Worm (Caenorhabditis elegans) whole organism, L4 larva: ENCODE results near the gene frpr-6.

Source experiments
- Y75B8A.6 ChIP-seq: fragments of 200-800 bp; sonication (Bioruptor generic); IDR thresholded peaks from 2 replicates; pipeline ENCODE4 v1.3.6; 2022; ENCODE audit warnings: missing genetic modification reagents, missing genetic modification characterization, missing compliant biosample characterization
- ZK337.2 ChIP-seq: fragments of 200-800 bp; sonication (Bioruptor generic); IDR thresholded peaks from 2 replicates; pipeline ENCODE4 v1.3.6; 2022; ENCODE audit warnings: missing genetic modification reagents, missing genetic modification characterization, missing compliant biosample characterization
- aha-1 ChIP-seq: fragments of 150-350 bp; peaks from one replicate; lab custom pipeline; 2014; ENCODE audit warnings: missing biosample characterization, missing genetic modification characterization
- daf-19 ChIP-seq: fragments of 200-800 bp; sonication (Bioruptor generic); conservative IDR thresholded peaks from 2 replicates; pipeline ENCODE4 v1.3.6; 2022; ENCODE audit warnings: missing genetic modification characterization, missing compliant biosample characterization
- dmd-9 ChIP-seq: fragments of 200-800 bp; sonication (Bioruptor generic); IDR thresholded peaks from 2 replicates; pipeline ENCODE4 v1.3.6; 2022; ENCODE audit warnings: missing genetic modification reagents, missing genetic modification characterization, missing compliant biosample characterization
- dve-1 ChIP-seq: sonication (generic microtip); optimal IDR thresholded peaks from 2 replicates; lab custom pipeline; 2017; ENCODE audit warnings: antibody characterized with exemption, mild to moderate bottlenecking, missing genetic modification characterization, missing compliant biosample characterization; ENCODE audit not compliant: insufficient read depth
- hlh-30 ChIP-seq: sonication (generic microtip); optimal IDR thresholded peaks from 2 replicates; lab custom pipeline; 2017; ENCODE audit warnings: antibody characterized with exemption, mild to moderate bottlenecking, missing genetic modification characterization, missing compliant biosample characterization; ENCODE audit not compliant: insufficient read depth
- lin-38 ChIP-seq: fragments of 200-800 bp; sonication (Bioruptor generic); IDR thresholded peaks from 2 replicates; pipeline ENCODE4 v1.3.6; 2022; ENCODE audit warnings: missing genetic modification reagents, missing genetic modification characterization, missing compliant biosample characterization
- nhr-10 ChIP-seq: fragments of 150-350 bp; optimal IDR thresholded peaks from 2 replicates; lab custom pipeline; 2014; ENCODE audit warnings: missing biosample characterization, missing genetic modification characterization
- tag-97 ChIP-seq: fragments of 200-800 bp; sonication (Bioruptor generic); IDR thresholded peaks from 2 replicates; pipeline ENCODE4 v1.3.6; 2022; ENCODE audit warnings: missing genetic modification characterization, missing compliant biosample characterization
- tra-1 ChIP-seq: fragments of 200-800 bp; sonication (Bioruptor generic); IDR thresholded peaks from 2 replicates; pipeline ENCODE4 v1.3.6; 2022; ENCODE audit warnings: missing genetic modification reagents, missing genetic modification characterization, missing compliant biosample characterization

The frpr-6 gene

DNA sequence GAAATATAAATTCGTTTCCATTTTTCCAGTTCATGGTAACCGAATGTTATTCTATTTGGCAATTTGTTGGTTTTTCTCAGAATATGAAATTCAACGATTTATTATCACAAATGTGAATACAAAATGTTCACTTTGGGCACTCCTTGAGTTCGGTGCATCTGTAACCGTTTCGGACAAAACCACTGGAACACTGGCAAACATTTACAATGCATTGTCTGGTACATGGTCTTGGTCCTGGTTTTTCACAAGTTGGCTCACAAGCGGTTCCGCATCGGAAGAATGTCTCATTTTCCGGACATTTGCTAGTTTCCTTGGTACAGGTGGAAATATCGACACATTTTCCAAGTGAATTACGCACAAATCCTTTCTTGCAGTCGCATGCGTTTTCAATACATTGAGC lies 47.7 kb downstream of the frpr-6 start:
- TF ChIP-seq aha-1 (tag; lab: Kevin White, UChicago) (peak; percentile 93), dve-1 (tag; lab: Kevin White, UChicago) (no peak), ZK337.2 (GFP tag; lab: Robert Waterston, UW) (no peak)

DNA sequence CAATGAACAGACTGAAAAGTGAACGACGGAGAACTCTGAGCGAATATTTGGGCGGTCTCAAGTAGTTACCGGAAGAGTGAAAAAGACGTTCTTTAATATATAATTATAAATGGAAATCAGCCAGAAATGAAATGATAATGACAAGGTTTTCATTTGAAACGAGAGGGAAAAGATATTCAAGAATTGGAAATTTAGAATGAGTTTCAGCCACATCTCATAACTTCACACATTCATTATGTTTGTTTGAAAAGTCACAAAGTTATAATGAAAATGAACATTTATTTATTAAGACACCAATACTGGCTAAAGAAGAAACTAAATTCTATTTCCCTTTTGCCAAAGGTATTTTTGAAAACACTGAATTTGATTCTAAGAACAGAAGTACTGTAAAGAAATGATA lies 49.9 kb downstream of the frpr-6 start, which contains the start of gene C25E10.7:
TSS of gene C25E10.7 (minus strand) at position 101 of the 400 bp plus-strand sequence.
- TF ChIP-seq daf-19 (no peak), tag-97 (GFP tag; lab: Robert Waterston, UW) (no peak), Y75B8A.6 (no peak), dmd-9 (GFP tag; lab: Robert Waterston, UW) (no peak), lin-38 (GFP tag; lab: Robert Waterston, UW) (no peak), hlh-30 (tag; lab: Kevin White, UChicago) (no peak), tra-1 (no peak), nhr-10 (tag; lab: Kevin White, UChicago) (no peak)
